Worm (Caenorhabditis elegans) whole organism, L3 larva: ENCODE results near the gene srab-10.

ENCODE experiments used
- aly-2 ChIP-seq: fragments of 150-350 bp; optimal IDR thresholded peaks from 2 replicates; lab custom pipeline; 2014; ENCODE audit warnings: missing biosample characterization, missing genetic modification characterization
- ceh-28 ChIP-seq: fragments of 150-350 bp; optimal IDR thresholded peaks from 2 replicates; lab custom pipeline; 2014; ENCODE audit warnings: missing biosample characterization, missing genetic modification reagents, missing genetic modification characterization
- daf-12 ChIP-seq: fragments of 150-350 bp; optimal IDR thresholded peaks from 2 replicates; lab custom pipeline; 2014; ENCODE audit warnings: missing biosample characterization, missing genetic modification reagents, missing genetic modification characterization
- elt-3 ChIP-seq, 3 experiments: fragments of 150-350 bp in 1 of 3; sonication (generic microtip) in 2 of 3; optimal IDR thresholded peaks; 2 replicates in 2 of 3; 4 replicates in 1 of 3; lab custom pipeline; 2014 to 2017; ENCODE audit warnings: missing biosample characterization in 3 of 3, missing genetic modification characterization in 3 of 3
- nhr-11 ChIP-seq: fragments of 150-350 bp; optimal IDR thresholded peaks from 2 replicates; lab custom pipeline; 2014; ENCODE audit warnings: missing biosample characterization, missing genetic modification characterization
- nhr-28 ChIP-seq: fragments of 150-350 bp; optimal IDR thresholded peaks from 2 replicates; lab custom pipeline; 2014; ENCODE audit warnings: missing biosample characterization, missing genetic modification characterization
- nhr-43 ChIP-seq: sonication (generic microtip); optimal IDR thresholded peaks from 2 replicates; lab custom pipeline; 2016; ENCODE audit warnings: mild to moderate bottlenecking, missing genetic modification characterization, missing compliant biosample characterization; ENCODE audit not compliant: poor library complexity, severe bottlenecking
- nhr-67 ChIP-seq: fragments of 150-350 bp; optimal IDR thresholded peaks from 2 replicates; lab custom pipeline; 2014; ENCODE audit warnings: missing biosample characterization, missing genetic modification characterization
- nhr-77 ChIP-seq: fragments of 150-350 bp; optimal IDR thresholded peaks from 2 replicates; lab custom pipeline; 2014; ENCODE audit warnings: missing biosample characterization, missing genetic modification characterization
- tbx-2 ChIP-seq: sonication (generic microtip); optimal IDR thresholded peaks from 2 replicates; lab custom pipeline; 2016; ENCODE audit warnings: mild to moderate bottlenecking, missing genetic modification characterization, missing compliant biosample characterization
- unc-62 ChIP-seq: fragments of 150-350 bp; sonication (generic microtip); optimal IDR thresholded peaks from 4 replicates; lab custom pipeline; 2014; ENCODE audit warnings: missing biosample characterization, missing genetic modification reagents, missing genetic modification characterization

ce11 chrV:3138488-3138887 is 5.9 kb downstream of the srab-10 start, which contains the start of the genes irld-3 and F02C9.1:
- TF ChIP-seq tbx-2 (tag; lab: Kevin White, UChicago) (no peak), aly-2 (tag; lab: Kevin White, UChicago) (no peak), nhr-43 (tag; lab: Kevin White, UChicago) (no peak), nhr-11 (no peak), ceh-28 (tag; lab: Kevin White, UChicago) (no peak), nhr-77 (no peak), daf-12 (no peak), nhr-67 (tag; lab: Kevin White, UChicago) (no peak), elt-3 (tag; optimal IDR thresholded peaks at IDR 0.05; lab: Kevin White, UChicago) (no peak), nhr-28 (tag; lab: Kevin White, UChicago) (no peak), unc-62 (GFP tag; lab: Kevin White, UChicago) (no peak)
